Fruit fly (Drosophila melanogaster): ENCODE data around the gene Ir84a.

DNA sequence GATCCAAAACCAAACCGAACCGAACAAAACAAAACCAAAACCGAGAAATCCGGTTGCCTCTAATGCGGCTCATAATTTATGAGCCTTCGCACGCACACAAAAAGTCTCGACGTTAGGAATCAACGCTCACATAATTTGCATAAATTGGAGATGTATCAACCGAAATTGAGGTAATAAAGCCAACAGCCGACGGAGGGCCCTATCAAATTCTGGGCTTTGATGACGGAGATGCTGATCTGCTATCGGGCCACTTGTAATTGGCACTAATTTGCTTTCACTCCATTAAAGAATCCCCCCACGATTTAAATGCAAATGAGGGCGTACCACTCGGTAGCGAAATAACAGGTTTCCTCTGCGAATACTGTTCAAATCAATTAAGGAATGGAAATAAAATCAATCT lies 32.2 kb downstream of the Ir84a start:
- no peak for TF ChIP-seq CG8478 (optimal IDR thresholded peaks at IDR 0.05)
- no peak for TF ChIP-seq CTCF (optimal IDR thresholded peaks at IDR 0.05)

All from S2 (cell line).